Worm (Caenorhabditis elegans) whole organism, L4 larva: ENCODE data around the gene M01H9.3.

Experiments used
- D1046.2 ChIP-seq: fragments of 200-800 bp; sonication (Bioruptor generic); IDR thresholded peaks from 2 replicates; pipeline ENCODE4 v1.3.6; 2022; ENCODE audit warnings: missing genetic modification characterization, missing compliant biosample characterization
- F10B5.3 ChIP-seq: sonication (generic microtip); optimal IDR thresholded peaks from 2 replicates; lab custom pipeline; 2016; ENCODE audit warnings: mild to moderate bottlenecking, missing genetic modification characterization, missing compliant biosample characterization
- T20F7.1 ChIP-seq: fragments of 200-800 bp; sonication (Bioruptor generic); optimal IDR thresholded peaks from 2 replicates; lab custom pipeline; 2018; ENCODE audit warnings: mild to moderate bottlenecking, missing genetic modification characterization, missing compliant biosample characterization
- Y48G9A.11 ChIP-seq: fragments of 200-800 bp; sonication (Bioruptor generic); IDR thresholded peaks from 2 replicates; pipeline ENCODE4 v1.3.6; 2022; ENCODE audit warnings: missing genetic modification reagents, missing genetic modification characterization, missing compliant biosample characterization
- ceh-28 ChIP-seq: fragments of 150-350 bp; optimal IDR thresholded peaks from 2 replicates; lab custom pipeline; 2014; ENCODE audit warnings: missing biosample characterization, missing genetic modification reagents, missing genetic modification characterization
- ceh-62 ChIP-seq: sonication (generic microtip); optimal IDR thresholded peaks from 2 replicates; lab custom pipeline; 2017; ENCODE audit warnings: missing biosample characterization, missing genetic modification characterization
- ceh-82 ChIP-seq: sonication (generic microtip); optimal IDR thresholded peaks from 2 replicates; lab custom pipeline; 2017; ENCODE audit warnings: missing biosample characterization, missing genetic modification characterization
- ces-1 ChIP-seq: fragments of 150-350 bp; sonication (generic microtip); optimal IDR thresholded peaks from 4 replicates; lab custom pipeline; 2014; ENCODE audit warnings: missing biosample characterization, missing genetic modification reagents, missing genetic modification characterization
- daf-16 ChIP-seq, 3 experiments: sonication (generic microtip); optimal IDR thresholded peaks; 2 replicates each; lab custom pipeline; 2016 to 2017; ENCODE audit warnings: missing genetic modification characterization in 3 of 3, missing genetic modification reagents in 3 of 3, mild to moderate bottlenecking in 2 of 3, missing compliant biosample characterization in 2 of 3, missing biosample characterization in 1 of 3, moderate library complexity in 1 of 3
- dpl-1 ChIP-seq: fragments of 150-350 bp; optimal IDR thresholded peaks from 2 replicates; lab custom pipeline; 2014; ENCODE audit warnings: missing biosample characterization, missing genetic modification reagents, missing genetic modification characterization
- duxl-1 ChIP-seq: sonication (generic microtip); optimal IDR thresholded peaks from 2 replicates; lab custom pipeline; 2016; ENCODE audit warnings: mild to moderate bottlenecking, missing genetic modification characterization, moderate library complexity, missing compliant biosample characterization; ENCODE audit not compliant: poor library complexity
- dve-1 ChIP-seq: sonication (generic microtip); optimal IDR thresholded peaks from 2 replicates; lab custom pipeline; 2017; ENCODE audit warnings: antibody characterized with exemption, mild to moderate bottlenecking, missing genetic modification characterization, missing compliant biosample characterization; ENCODE audit not compliant: insufficient read depth
- egl-43 ChIP-seq: fragments of 200-800 bp; sonication (Bioruptor generic); IDR thresholded peaks from 2 replicates; pipeline ENCODE4 v1.3.6; 2022; ENCODE audit warnings: missing genetic modification reagents, missing genetic modification characterization, missing compliant biosample characterization
- fkh-10 ChIP-seq: fragments of 150-350 bp; optimal IDR thresholded peaks from 2 replicates; lab custom pipeline; 2014; ENCODE audit warnings: missing biosample characterization, missing genetic modification reagents, missing genetic modification characterization
- hif-1 ChIP-seq, 2 experiments: sonication (generic microtip); optimal IDR thresholded peaks; 2 replicates each; lab custom pipeline; 2016 to 2017; ENCODE audit warnings: missing compliant biosample characterization in 2 of 2, missing genetic modification characterization in 2 of 2, missing genetic modification reagents in 2 of 2, missing genotype in 2 of 2, mild to moderate bottlenecking in 1 of 2
- hlh-11 ChIP-seq: fragments of 200-800 bp; sonication (Bioruptor generic); optimal IDR thresholded peaks from 2 replicates; lab custom pipeline; 2018; ENCODE audit warnings: mild to moderate bottlenecking, missing genetic modification characterization, missing compliant biosample characterization
- hlh-30 ChIP-seq: sonication (generic microtip); optimal IDR thresholded peaks from 2 replicates; lab custom pipeline; 2017; ENCODE audit warnings: antibody characterized with exemption, mild to moderate bottlenecking, missing genetic modification characterization, missing compliant biosample characterization; ENCODE audit not compliant: insufficient read depth
- hmg-1.1 ChIP-seq: fragments of 200-800 bp; sonication (Bioruptor generic); IDR thresholded peaks from 2 replicates; pipeline ENCODE4 v1.3.6; 2022; ENCODE audit warnings: missing genetic modification reagents, missing genetic modification characterization, missing compliant biosample characterization
- lim-7 ChIP-seq: fragments of 200-800 bp; sonication (Bioruptor generic); IDR thresholded peaks from 2 replicates; pipeline ENCODE4 v1.3.6; 2022; ENCODE audit warnings: missing genetic modification characterization, missing compliant biosample characterization
- lsy-2 ChIP-seq, 2 experiments: fragments of 150-350 bp in 1 of 2; sonication (generic microtip) in 1 of 2; optimal IDR thresholded peaks; 2 replicates each; lab custom pipeline; 2014 to 2017; ENCODE audit warnings: missing biosample characterization in 2 of 2, missing genetic modification characterization in 2 of 2
- madf-9 ChIP-seq: fragments of 200-800 bp; sonication (Bioruptor generic); conservative IDR thresholded peaks from 2 replicates; pipeline ENCODE4 v1.3.6; 2022; ENCODE audit warnings: missing genetic modification reagents, missing genetic modification characterization, missing compliant biosample characterization
- mdt-29 ChIP-seq: fragments of 200-800 bp; sonication (Bioruptor generic); IDR thresholded peaks from 2 replicates; pipeline ENCODE4 v1.3.6; 2022; ENCODE audit warnings: missing genetic modification reagents, missing genetic modification characterization, missing compliant biosample characterization
- mep-1 ChIP-seq: fragments of 150-350 bp; sonication (generic microtip); optimal IDR thresholded peaks from 3 replicates; lab custom pipeline; 2014; ENCODE audit warnings: missing biosample characterization, missing genetic modification characterization
- mes-2 ChIP-seq: sonication (generic microtip); optimal IDR thresholded peaks from 2 replicates; lab custom pipeline; 2016; ENCODE audit warnings: missing genotype, mild to moderate bottlenecking, missing genetic modification characterization, missing compliant biosample characterization; ENCODE audit not compliant: poor library complexity, severe bottlenecking
- mxl-2 ChIP-seq: fragments of 200-800 bp; sonication (Bioruptor generic); conservative IDR thresholded peaks from 2 replicates; pipeline ENCODE4 v1.3.6; 2022; ENCODE audit warnings: missing genetic modification reagents, missing genetic modification characterization, missing compliant biosample characterization
- nhr-42 ChIP-seq: fragments of 200-800 bp; sonication (Bioruptor generic); IDR thresholded peaks from 2 replicates; pipeline ENCODE4 v1.3.6; 2022; ENCODE audit warnings: missing genetic modification characterization, missing compliant biosample characterization
- php-3 ChIP-seq: fragments of 200-800 bp; sonication (Bioruptor generic); IDR thresholded peaks from 2 replicates; pipeline ENCODE4 v1.3.6; 2022; ENCODE audit warnings: missing genetic modification reagents, missing genetic modification characterization, missing compliant biosample characterization
- saeg-2 ChIP-seq: fragments of 200-800 bp; sonication (Bioruptor generic); IDR thresholded peaks from 2 replicates; pipeline ENCODE4 v1.3.6; 2022; ENCODE audit warnings: missing genetic modification reagents, missing genetic modification characterization, missing compliant biosample characterization
- set-16 ChIP-seq: fragments of 200-800 bp; sonication (Bioruptor generic); IDR thresholded peaks from 2 replicates; pipeline ENCODE4 v1.3.6; 2022; ENCODE audit warnings: missing genetic modification reagents, missing genetic modification characterization, missing compliant biosample characterization
- skn-1 ChIP-seq: fragments of 150-350 bp; optimal IDR thresholded peaks from 2 replicates; lab custom pipeline; 2014; ENCODE audit warnings: missing biosample characterization, missing genetic modification characterization
- spr-1 ChIP-seq: sonication (generic microtip); optimal IDR thresholded peaks from 2 replicates; lab custom pipeline; 2016; ENCODE audit warnings: mild to moderate bottlenecking, missing genetic modification characterization, missing compliant biosample characterization
- unc-62 ChIP-seq, 3 experiments: fragments of 150-350 bp in 1 of 3; sonication (generic microtip); optimal IDR thresholded peaks in 2 of 3; peaks in 1 of 3; 1 replicate in 1 of 3; 2 replicates in 2 of 3; lab custom pipeline; 2014 to 2017; ENCODE audit warnings: missing biosample characterization in 3 of 3, missing genetic modification characterization in 3 of 3, missing genetic modification reagents in 3 of 3, missing genotype in 1 of 3
- zip-11 ChIP-seq: fragments of 200-800 bp; sonication (Bioruptor generic); IDR thresholded peaks from 2 replicates; pipeline ENCODE4 v1.3.6; 2022; ENCODE audit warnings: missing genetic modification characterization, missing compliant biosample characterization
- ztf-7 ChIP-seq: fragments of 150-350 bp; optimal IDR thresholded peaks from 2 replicates; lab custom pipeline; 2014; ENCODE audit warnings: missing biosample characterization, missing genetic modification characterization

Gene M01H9.3

ce11 chrIV:4511259-4511890, 34.5 kb upstream of the M01H9.3 start, which contains the start of the genes rfth-1 and ZK180.8 (continued):
- TF ChIP-seq D1046.2 (GFP tag; lab: Robert Waterston, UW): no peak
- no peak for TF ChIP-seq unc-62 (GFP tag; optimal IDR thresholded peaks at IDR 0.05 in 1 of 2; lab: Kevin White, UChicago)
- TF ChIP-seq unc-62 (tag; optimal IDR thresholded peaks at IDR 0.05; lab: Kevin White, UChicago): no peak
- TF ChIP-seq, all 104 proteins: peak for 8

ce11 chrIV:4506637-4507036, 29.8 kb upstream of the M01H9.3 start, which contains the start of gene gbb-2:
TSS of gene gbb-2 (minus strand) at chrIV:4506748.
- peak in 1 of 2 experiments; percentile 72 for TF ChIP-seq daf-16 (GFP tag; optimal IDR thresholded peaks at IDR 0.05; lab: Kevin White, UChicago)
- no peak for TF ChIP-seq daf-16 (tag; optimal IDR thresholded peaks at IDR 0.05; lab: Kevin White, UChicago)
- TF ChIP-seq dve-1: no peak
- peak in 1 of 2 experiments; percentile 8 for TF ChIP-seq lsy-2 (tag; optimal IDR thresholded peaks at IDR 0.05; lab: Kevin White, UChicago)
- no peak for TF ChIP-seq mep-1 (tag; lab: Kevin White, UChicago)
- no peak for TF ChIP-seq Y48G9A.11 (GFP tag; lab: Robert Waterston, UW)
- peak; percentile 46 for TF ChIP-seq hlh-11
- TF ChIP-seq unc-62 (GFP tag; optimal IDR thresholded peaks at IDR 0.05 in 1 of 2; lab: Kevin White, UChicago): peak in 1 of 2 experiments; percentile 30
- TF ChIP-seq unc-62 (tag; optimal IDR thresholded peaks at IDR 0.05; lab: Kevin White, UChicago): no peak
- no peak for TF ChIP-seq dpl-1 (GFP tag; lab: Kevin White, UChicago)
- peak; percentile 64 for TF ChIP-seq set-16 (GFP tag; lab: Robert Waterston, UW)
- peak; percentile 13 for TF ChIP-seq mes-2 (tag; lab: Kevin White, UChicago)

ce11 chrIV:4505078-4505477, 28.2 kb upstream of the M01H9.3 start:
- no peak for TF ChIP-seq spr-1
- TF ChIP-seq hlh-11: no peak
- TF ChIP-seq hif-1 (tag; optimal IDR thresholded peaks at IDR 0.05; lab: Kevin White, UChicago): no peak
- no peak for TF ChIP-seq lim-7 (GFP tag; lab: Robert Waterston, UW)
- peak; percentile 0 for TF ChIP-seq fkh-10 (GFP tag; lab: Kevin White, UChicago)
- TF ChIP-seq ces-1 (GFP tag; lab: Kevin White, UChicago): peak; percentile 91
- no peak for TF ChIP-seq hmg-1.1 (GFP tag; lab: Robert Waterston, UW)
- peak in 1 of 2 experiments; percentile 10 for TF ChIP-seq unc-62 (GFP tag; optimal IDR thresholded peaks at IDR 0.05 in 1 of 2; lab: Kevin White, UChicago)
- no peak for TF ChIP-seq unc-62 (tag; optimal IDR thresholded peaks at IDR 0.05; lab: Kevin White, UChicago)
- no peak for TF ChIP-seq skn-1 (tag; lab: Kevin White, UChicago)
- TF ChIP-seq duxl-1: no peak
- TF ChIP-seq mdt-29 (GFP tag; lab: Robert Waterston, UW): no peak
- TF ChIP-seq php-3: no peak
- TF ChIP-seq egl-43 (GFP tag; lab: Robert Waterston, UW): no peak
- TF ChIP-seq zip-11 (GFP tag; lab: Robert Waterston, UW): no peak
- TF ChIP-seq F10B5.3: no peak
- TF ChIP-seq ceh-82 (tag; lab: Kevin White, UChicago): no peak
- no peak for TF ChIP-seq ceh-28
- no peak for TF ChIP-seq lsy-2 (tag; optimal IDR thresholded peaks at IDR 0.05; lab: Kevin White, UChicago)

ce11 chrIV:4490148-4490652, 13.3 kb upstream of the M01H9.3 start, which contains the start of gene ZK180.7:
TSS of gene ZK180.7 (plus strand) at chrIV:4490542.
- TF ChIP-seq ceh-82 (tag; lab: Kevin White, UChicago): no peak
- TF ChIP-seq skn-1 (tag; lab: Kevin White, UChicago): no peak
- TF ChIP-seq T20F7.1 (GFP tag; lab: Kevin White, UChicago): no peak
- no peak for TF ChIP-seq madf-9 (GFP tag; lab: Robert Waterston, UW)
- TF ChIP-seq F10B5.3: no peak
- TF ChIP-seq hlh-30 (tag; lab: Kevin White, UChicago): no peak
- peak; percentile 51 for TF ChIP-seq set-16 (GFP tag; lab: Robert Waterston, UW)
- no peak for TF ChIP-seq saeg-2 (GFP tag; lab: Robert Waterston, UW)
- TF ChIP-seq unc-62 (GFP tag; optimal IDR thresholded peaks at IDR 0.05 in 1 of 2; lab: Kevin White, UChicago): peak in 1 of 2 experiments; percentile 61
- no peak for TF ChIP-seq unc-62 (tag; optimal IDR thresholded peaks at IDR 0.05; lab: Kevin White, UChicago)
- TF ChIP-seq mxl-2 (GFP tag; lab: Robert Waterston, UW): no peak
- TF ChIP-seq ceh-62 (tag; lab: Kevin White, UChicago): no peak
- no peak for TF ChIP-seq ztf-7
- no peak for TF ChIP-seq nhr-42 (GFP tag; lab: Robert Waterston, UW)
